Worm (Caenorhabditis elegans) whole organism, young adult: Measurements from ENCODE around the gene Y19D2B.2.
A peak's percentile ranks its signal among the peaks of the same experiment; 100 is the strongest.

ENCODE experiments used
- B0336.3 ChIP-seq: fragments of 200-800 bp; sonication (Bioruptor generic); IDR thresholded peaks from 2 replicates; pipeline ENCODE4 v1.3.6; 2022; ENCODE audit warnings: missing genetic modification characterization, missing compliant biosample characterization
- C17E4.6 ChIP-seq: fragments of 200-800 bp; sonication (Bioruptor generic); IDR thresholded peaks from 2 replicates; pipeline ENCODE4 v1.3.6; 2022; ENCODE audit warnings: missing genetic modification reagents, missing genetic modification characterization, missing compliant biosample characterization
- D2030.7 ChIP-seq: fragments of 200-800 bp; sonication (Bioruptor generic); IDR thresholded peaks from 2 replicates; pipeline ENCODE4 v1.3.6; 2022; ENCODE audit warnings: missing genetic modification reagents, missing genetic modification characterization, missing compliant biosample characterization
- F33H1.4 ChIP-seq: fragments of 200-800 bp; sonication (Bioruptor generic); IDR thresholded peaks from 2 replicates; pipeline ENCODE4 v1.3.6; 2022; ENCODE audit warnings: missing genetic modification reagents, missing genetic modification characterization, missing compliant biosample characterization
- F49E8.2 ChIP-seq: sonication (generic microtip); optimal IDR thresholded peaks from 3 replicates; lab custom pipeline; 2017; ENCODE audit warnings: missing genetic modification characterization, mild to moderate bottlenecking, missing compliant biosample characterization, antibody characterized with exemption, moderate library complexity; ENCODE audit not compliant: insufficient read depth
- F55B11.4 ChIP-seq: sonication (generic microtip); optimal IDR thresholded peaks from 2 replicates; lab custom pipeline; 2016; ENCODE audit warnings: missing compliant biosample characterization, missing genetic modification characterization, borderline replicate concordance; ENCODE audit not compliant: insufficient read depth
- T07F8.4 ChIP-seq: sonication (generic microtip); optimal IDR thresholded peaks from 2 replicates; lab custom pipeline; 2016; ENCODE audit warnings: mild to moderate bottlenecking, missing genetic modification characterization, moderate library complexity, missing compliant biosample characterization
- Y53G8AR.9 ChIP-seq: fragments of 200-800 bp; sonication (Bioruptor generic); conservative IDR thresholded peaks from 2 replicates; pipeline ENCODE4 v1.3.6; 2022; ENCODE audit warnings: missing genetic modification reagents, missing genetic modification characterization, missing compliant biosample characterization
- Y56A3A.18 ChIP-seq: fragments of 200-800 bp; sonication (Bioruptor generic); IDR thresholded peaks from 2 replicates; pipeline ENCODE4 v1.3.6; 2022; ENCODE audit warnings: missing genetic modification reagents, missing genetic modification characterization, missing compliant biosample characterization
- Y67H2A.10 ChIP-seq: fragments of 200-800 bp; sonication (Bioruptor generic); conservative IDR thresholded peaks from 2 replicates; pipeline ENCODE4 v1.3.6; 2022; ENCODE audit warnings: missing genetic modification reagents, missing genetic modification characterization, missing compliant biosample characterization
- akir-1 ChIP-seq: fragments of 200-800 bp; sonication (Bioruptor generic); optimal IDR thresholded peaks from 2 replicates; lab custom pipeline; 2018; ENCODE audit warnings: mild to moderate bottlenecking, missing genetic modification characterization, moderate library complexity, missing compliant biosample characterization
- bed-1 ChIP-seq: fragments of 200-800 bp; sonication (Bioruptor generic); IDR thresholded peaks from 2 replicates; pipeline ENCODE4 v1.3.6; 2022; ENCODE audit warnings: missing genetic modification reagents, missing genetic modification characterization, missing compliant biosample characterization
- ceh-100 ChIP-seq: fragments of 200-800 bp; sonication (Bioruptor generic); IDR thresholded peaks from 2 replicates; pipeline ENCODE4 v1.3.6; 2022; ENCODE audit warnings: missing genetic modification reagents, missing genetic modification characterization, missing compliant biosample characterization
- ceh-79 ChIP-seq: sonication (generic microtip); optimal IDR thresholded peaks from 2 replicates; lab custom pipeline; 2017; ENCODE audit warnings: mild to moderate bottlenecking, missing genetic modification characterization, missing compliant biosample characterization
- ceh-91 ChIP-seq: fragments of 200-800 bp; sonication (Bioruptor generic); IDR thresholded peaks from 2 replicates; pipeline ENCODE4 v1.3.6; 2022; ENCODE audit warnings: missing genetic modification reagents, missing genetic modification characterization, missing compliant biosample characterization
- dox-1 ChIP-seq: fragments of 200-800 bp; sonication (Bioruptor generic); IDR thresholded peaks from 2 replicates; pipeline ENCODE4 v1.3.6; 2022; ENCODE audit warnings: missing genetic modification reagents, missing genetic modification characterization, missing compliant biosample characterization
- dpff-1 ChIP-seq: sonication (generic microtip); optimal IDR thresholded peaks from 2 replicates; lab custom pipeline; 2017; ENCODE audit warnings: mild to moderate bottlenecking, missing genetic modification characterization, missing compliant biosample characterization
- dpl-1 ChIP-seq: fragments of 150-350 bp; optimal IDR thresholded peaks from 2 replicates; lab custom pipeline; 2014; ENCODE audit warnings: missing biosample characterization, missing genetic modification reagents, missing genetic modification characterization
- efl-1 ChIP-seq: fragments of 150-350 bp; optimal IDR thresholded peaks from 2 replicates; lab custom pipeline; 2014; ENCODE audit warnings: missing biosample characterization, missing genetic modification reagents, missing genetic modification characterization
- ekl-4 ChIP-seq: fragments of 200-800 bp; sonication (Bioruptor generic); IDR thresholded peaks from 2 replicates; pipeline ENCODE4 v1.3.6; 2022; ENCODE audit warnings: missing genetic modification reagents, missing genetic modification characterization, missing compliant biosample characterization
- him-1 ChIP-seq: sonication (generic microtip); optimal IDR thresholded peaks from 2 replicates; lab custom pipeline; 2016; ENCODE audit warnings: missing genotype, missing genetic modification reagents, missing genetic modification characterization, missing compliant biosample characterization
- hlh-12 ChIP-seq: sonication (generic microtip); optimal IDR thresholded peaks from 2 replicates; lab custom pipeline; 2016; ENCODE audit warnings: missing genetic modification characterization, missing compliant biosample characterization
- hmg-1.2 ChIP-seq: fragments of 200-800 bp; sonication (Bioruptor generic); IDR thresholded peaks from 2 replicates; pipeline ENCODE4 v1.3.6; 2022; ENCODE audit warnings: missing genetic modification reagents, missing genetic modification characterization, missing compliant biosample characterization
- lin-35 ChIP-seq, 3 experiments: fragments of 150-350 bp in 2 of 3; sonication (generic microtip) in 1 of 3; optimal IDR thresholded peaks; 2 replicates each; lab custom pipeline; 2014 to 2018; ENCODE audit warnings: missing biosample characterization in 3 of 3, missing genetic modification characterization in 3 of 3, missing genetic modification reagents in 3 of 3
- lin-54 ChIP-seq: fragments of 200-800 bp; sonication (Bioruptor generic); optimal IDR thresholded peaks from 2 replicates; lab custom pipeline; 2018; ENCODE audit warnings: mild to moderate bottlenecking, missing genetic modification characterization, missing compliant biosample characterization
- lsl-1 ChIP-seq: fragments of 200-800 bp; sonication (Bioruptor generic); optimal IDR thresholded peaks from 2 replicates; lab custom pipeline; 2018; ENCODE audit warnings: mild to moderate bottlenecking, missing genetic modification characterization, moderate library complexity, missing compliant biosample characterization
- madf-6 ChIP-seq: fragments of 200-800 bp; sonication (Bioruptor generic); IDR thresholded peaks from 2 replicates; pipeline ENCODE4 v1.3.6; 2022; ENCODE audit warnings: missing genetic modification reagents, missing genetic modification characterization, missing compliant biosample characterization
- madf-8 ChIP-seq: fragments of 200-800 bp; sonication (Bioruptor generic); conservative IDR thresholded peaks from 2 replicates; pipeline ENCODE4 v1.3.6; 2022; ENCODE audit warnings: missing genetic modification reagents, missing genetic modification characterization, missing compliant biosample characterization
- mxl-1 ChIP-seq: sonication (generic microtip); optimal IDR thresholded peaks from 2 replicates; lab custom pipeline; 2016; ENCODE audit warnings: missing genetic modification characterization, missing compliant biosample characterization
- nhr-179 ChIP-seq: sonication (generic microtip); optimal IDR thresholded peaks from 2 replicates; lab custom pipeline; 2016; ENCODE audit warnings: mild to moderate bottlenecking, missing genetic modification characterization, missing compliant biosample characterization
- pbrm-1 ChIP-seq: fragments of 200-800 bp; sonication (Bioruptor generic); IDR thresholded peaks from 2 replicates; pipeline ENCODE4 v1.3.6; 2022; ENCODE audit warnings: missing genetic modification reagents, missing genetic modification characterization, missing compliant biosample characterization
- rcor-1 ChIP-seq: fragments of 200-800 bp; sonication (Bioruptor generic); IDR thresholded peaks from 2 replicates; pipeline ENCODE4 v1.3.6; 2022; ENCODE audit warnings: missing genetic modification reagents, missing genetic modification characterization, missing compliant biosample characterization
- sdz-38 ChIP-seq: sonication (generic microtip); optimal IDR thresholded peaks from 2 replicates; lab custom pipeline; 2016; ENCODE audit warnings: missing genotype, missing genetic modification characterization, missing compliant biosample characterization
- snpc-1.1 ChIP-seq: sonication (generic microtip); optimal IDR thresholded peaks from 2 replicates; lab custom pipeline; 2017; ENCODE audit warnings: missing genetic modification characterization, mild to moderate bottlenecking, missing compliant biosample characterization, antibody characterized with exemption, moderate library complexity, missing genotype, missing genetic modification reagents; ENCODE audit not compliant: insufficient read depth
- snpc-1.3 ChIP-seq: sonication (generic microtip); optimal IDR thresholded peaks from 2 replicates; lab custom pipeline; 2017; ENCODE audit warnings: missing genetic modification characterization, mild to moderate bottlenecking, missing compliant biosample characterization, antibody characterized with exemption, moderate library complexity, missing genotype, missing genetic modification reagents; ENCODE audit not compliant: insufficient read depth
- snpc-3.4 ChIP-seq: sonication (generic microtip); optimal IDR thresholded peaks from 2 replicates; lab custom pipeline; 2017; ENCODE audit warnings: missing genetic modification characterization, mild to moderate bottlenecking, missing compliant biosample characterization, antibody characterized with exemption, moderate library complexity, missing genotype, missing genetic modification reagents
- snpc-4 ChIP-seq, 5 experiments: fragments of 150-350 bp in 1 of 5; sonication (generic microtip) in 4 of 5; optimal IDR thresholded peaks; 2 replicates each; lab custom pipeline; 2014 to 2018; ENCODE audit warnings: missing genetic modification characterization in 5 of 5, missing biosample characterization in 3 of 5, antibody characterized with exemption in 2 of 5, mild to moderate bottlenecking in 2 of 5, missing compliant biosample characterization in 2 of 5, missing genotype in 2 of 5, moderate library complexity in 2 of 5, missing genetic modification reagents in 1 of 5
- tbp1 ChIP-seq: fragments of 200-800 bp; sonication (Bioruptor generic); optimal IDR thresholded peaks from 2 replicates; lab custom pipeline; 2018; ENCODE audit warnings: mild to moderate bottlenecking, missing genetic modification characterization, missing compliant biosample characterization
- tbx-9 ChIP-seq: sonication (generic microtip); optimal IDR thresholded peaks from 2 replicates; lab custom pipeline; 2016; ENCODE audit warnings: borderline replicate concordance, missing genetic modification characterization, inconsistent platforms, missing compliant biosample characterization
- xnd-1 ChIP-seq: sonication (generic microtip); optimal IDR thresholded peaks from 2 replicates; lab custom pipeline; 2016; ENCODE audit warnings: missing genotype, missing genetic modification reagents, missing genetic modification characterization, missing compliant biosample characterization
- zfh-2 ChIP-seq: fragments of 200-800 bp; sonication (Bioruptor generic); conservative IDR thresholded peaks from 2 replicates; pipeline ENCODE4 v1.3.6; 2022; ENCODE audit warnings: missing genetic modification reagents, missing genetic modification characterization, missing compliant biosample characterization
- zim-3 ChIP-seq: sonication (generic microtip); optimal IDR thresholded peaks from 2 replicates; lab custom pipeline; 2017; ENCODE audit warnings: mild to moderate bottlenecking, missing genetic modification characterization, moderate library complexity, missing compliant biosample characterization
- ztf-18 ChIP-seq: sonication (generic microtip); optimal IDR thresholded peaks from 2 replicates; lab custom pipeline; 2016; ENCODE audit warnings: missing genotype, mild to moderate bottlenecking, missing genetic modification characterization, missing compliant biosample characterization

The Y19D2B.2 gene

ce11 chrII:10923948-10924347, at the start of gene Y19D2B.2:
Gene Y19D2B.2, plus strand, starts transcription at chrII:10924248.
- no peak for TF ChIP-seq C17E4.6 (GFP tag; lab: Robert Waterston, UW)
- no peak for TF ChIP-seq ekl-4 (GFP tag; lab: Robert Waterston, UW)
- TF ChIP-seq ceh-100 (GFP tag; lab: Robert Waterston, UW): no peak
- TF ChIP-seq F55B11.4 (tag; lab: Kevin White, UChicago): no peak
- no peak for TF ChIP-seq Y56A3A.18 (GFP tag; lab: Robert Waterston, UW)
- TF ChIP-seq ceh-79 (tag; lab: Kevin White, UChicago): no peak
- no peak for TF ChIP-seq ztf-18 (tag; lab: Kevin White, UChicago)
- TF ChIP-seq zim-3 (tag; lab: Kevin White, UChicago): no peak
- no peak for TF ChIP-seq sdz-38
- TF ChIP-seq hmg-1.2: no peak
- TF ChIP-seq zfh-2 (GFP tag; lab: Robert Waterston, UW): no peak
- TF ChIP-seq T07F8.4 (tag; lab: Kevin White, UChicago): no peak

ce11 chrII:10880625-10881024, 43.4 kb upstream of the Y19D2B.2 start, which contains the start of gene lurp-1:
Gene lurp-1, plus strand, starts transcription at chrII:10880925.
- no peak for TF ChIP-seq akir-1 (GFP tag; lab: Kevin White, UChicago)
- TF ChIP-seq mxl-1 (tag; lab: Kevin White, UChicago): no peak
- TF ChIP-seq F49E8.2: no peak
- no peak for TF ChIP-seq dpl-1 (GFP tag; lab: Kevin White, UChicago)
- TF ChIP-seq F33H1.4 (GFP tag; lab: Robert Waterston, UW): no peak
- TF ChIP-seq F55B11.4 (tag; lab: Kevin White, UChicago): no peak
- TF ChIP-seq tbx-9 (tag; lab: Kevin White, UChicago): no peak
- no peak for TF ChIP-seq Y53G8AR.9 (GFP tag; lab: Robert Waterston, UW)
- TF ChIP-seq snpc-1.3 (tag; lab: Kevin White, UChicago): no peak
- no peak for TF ChIP-seq lsl-1
- no peak for TF ChIP-seq madf-8 (GFP tag; lab: Robert Waterston, UW)
- no peak for TF ChIP-seq B0336.3 (GFP tag; lab: Robert Waterston, UW)
- no peak for TF ChIP-seq snpc-4 (GFP tag; optimal IDR thresholded peaks at IDR 0.05; lab: Kevin White, UChicago)
- TF ChIP-seq snpc-4 (tag; optimal IDR thresholded peaks at IDR 0.05; lab: Kevin White, UChicago): no peak

- TF ChIP-seq madf-8 (GFP tag; lab: Robert Waterston, UW): peak; percentile 95
- TF ChIP-seq snpc-3.4: peak; percentile 47
- 0 out of 2 replicates have a peak, but pooled peaks have one; percentile 50 for TF ChIP-seq dox-1 (GFP tag; lab: Robert Waterston, UW)
- peak; percentile 93 for TF ChIP-seq lsl-1
- TF ChIP-seq F49E8.2: peak; percentile 53
- TF ChIP-seq tbp1: peak; percentile 22
- peak; percentile 92 for TF ChIP-seq F33H1.4 (GFP tag; lab: Robert Waterston, UW)
- peak; percentile 18; the same call in 1 of the 2 replicates for TF ChIP-seq hmg-1.2
- peak; percentile 15 for TF ChIP-seq snpc-1.1 (tag; lab: Kevin White, UChicago)
- no peak for TF ChIP-seq nhr-179 (tag; lab: Kevin White, UChicago)
- TF ChIP-seq hlh-12 (tag; lab: Kevin White, UChicago): no peak
- TF ChIP-seq D2030.7 (GFP tag; lab: Robert Waterston, UW): peak; percentile 82; the same call in 1 of the 2 replicates
- peak; percentile 73 for TF ChIP-seq lin-54
- TF ChIP-seq efl-1 (GFP tag; lab: Kevin White, UChicago): peak; percentile 93
- no peak for TF ChIP-seq Y67H2A.10 (GFP tag; lab: Robert Waterston, UW)
- TF ChIP-seq snpc-1.3 (tag; lab: Kevin White, UChicago): peak; percentile 35
- TF ChIP-seq xnd-1 (tag; lab: Kevin White, UChicago): peak; percentile 90
- TF ChIP-seq pbrm-1 (GFP tag; lab: Robert Waterston, UW): no peak; the same call in 1 of the 2 replicates
- peak; percentile 74 for TF ChIP-seq ceh-91 (GFP tag; lab: Robert Waterston, UW)
- no peak for TF ChIP-seq bed-1
- TF ChIP-seq dpff-1 (tag; lab: Kevin White, UChicago): no peak
- TF ChIP-seq lin-35 (GFP tag; optimal IDR thresholded peaks at IDR 0.05; lab: Kevin White, UChicago): peak in 1 of 3 experiments; percentile 52
- peak; percentile 83 for TF ChIP-seq dpl-1 (GFP tag; lab: Kevin White, UChicago)
- TF ChIP-seq madf-6 (GFP tag; lab: Robert Waterston, UW): peak; percentile 98
- peak; percentile 43 for TF ChIP-seq him-1 (tag; lab: Kevin White, UChicago)
- no peak for TF ChIP-seq rcor-1 (GFP tag; lab: Robert Waterston, UW)
Measured at ce11 chrII:10884396-10884795, 39.7 kb upstream of the Y19D2B.2 start, which contains the start of gene egg-3. Gene egg-3, minus strand, starts transcription at chrII:10884441.
